Fruit fly (Drosophila melanogaster): ENCODE data around the gene CG4022.
A peak's percentile ranks its signal among the peaks of the same experiment; 100 is the strongest.

Gene CG4022

dm6 chr3L:9368665-9369064 lies 42.0 kb downstream of the CG4022 start:
- TF ChIP-seq CG8359 (GFP tag; optimal IDR thresholded peaks at IDR 0.05; ENCODE audit: borderline replicate concordance) = no peak
- peak; percentile 76 for TF ChIP-seq cad (GFP tag; optimal IDR thresholded peaks at IDR 0.05)
- TF ChIP-seq Xbp1 (GFP tag; optimal IDR thresholded peaks at IDR 0.05) = no peak
- TF ChIP-seq kah (GFP tag; optimal IDR thresholded peaks at IDR 0.05) = no peak
- TF ChIP-seq sna (GFP tag; IDR thresholded peaks at IDR 0.05; ENCODE audit: partially characterized antibody) = no peak
- no peak for TF ChIP-seq Ets65A (GFP tag)
- no peak for TF ChIP-seq CG10462 (GFP tag; optimal IDR thresholded peaks at IDR 0.05)
- TF ChIP-seq jing (GFP tag; optimal IDR thresholded peaks at IDR 0.05) = no peak
- no peak for TF ChIP-seq bsh (GFP tag; optimal IDR thresholded peaks at IDR 0.05)
- TF ChIP-seq bigmax (GFP tag; optimal IDR thresholded peaks at IDR 0.05) = no peak
- TF ChIP-seq ERR (GFP tag; optimal IDR thresholded peaks at IDR 0.05) = no peak
- TF ChIP-seq CG17186 (GFP tag; optimal IDR thresholded peaks at IDR 0.05) = no peak
- no peak for TF ChIP-seq NK7.1 (GFP tag; optimal IDR thresholded peaks at IDR 0.05)
- no peak for TF ChIP-seq slbo (GFP tag; IDR thresholded peaks at IDR 0.05)
- peak; percentile 95 for TF ChIP-seq CG15479 (GFP tag; optimal IDR thresholded peaks at IDR 0.05)
- no peak for TF ChIP-seq CG9215 (GFP tag; IDR thresholded peaks at IDR 0.05)
- no peak for TF ChIP-seq Meics (GFP tag; optimal IDR thresholded peaks at IDR 0.05)
- no peak for TF ChIP-seq CG12236 (GFP tag; optimal IDR thresholded peaks at IDR 0.05)
- no peak for TF ChIP-seq dysf (GFP tag; IDR thresholded peaks at IDR 0.05)
- TF ChIP-seq gce (GFP tag; IDR thresholded peaks at IDR 0.05) = no peak
- no peak for TF ChIP-seq schlank (tag; optimal IDR thresholded peaks at IDR 0.05)
- no peak for TF ChIP-seq dpn (GFP tag; optimal IDR thresholded peaks at IDR 0.05)
- TF ChIP-seq dati (GFP tag; IDR thresholded peaks at IDR 0.05) = no peak
- TF ChIP-seq pan (optimal IDR thresholded peaks at IDR 0.05) = no peak
- TF ChIP-seq pan (GFP tag; optimal IDR thresholded peaks at IDR 0.05 in 1 of 2, IDR thresholded peaks at IDR 0.05 in 1 of 2) = no peak
- TF ChIP-seq amos (GFP tag; IDR thresholded peaks at IDR 0.05; ENCODE audit: partially characterized antibody) = no peak
- no peak for TF ChIP-seq CG8478 (optimal IDR thresholded peaks at IDR 0.05)
- no peak for TF ChIP-seq ssp (GFP tag; IDR thresholded peaks at IDR 0.05)
- TF ChIP-seq zen (tag; optimal IDR thresholded peaks at IDR 0.05) = peak; percentile 51
- peak; percentile 64 for TF ChIP-seq Kr (GFP tag; optimal IDR thresholded peaks at IDR 0.05)
- TF ChIP-seq tll (GFP tag; optimal IDR thresholded peaks at IDR 0.05) = peak in 1 of 2 experiments; percentile 93
- TF ChIP-seq CG5953 (GFP tag; IDR thresholded peaks at IDR 0.05) = 0 out of 2 replicates have a peak, but pooled peaks have one; percentile 14
- TF ChIP-seq YL-1 (GFP tag; optimal IDR thresholded peaks at IDR 0.05) = no peak
- no peak for TF ChIP-seq CG15011 (GFP tag; optimal IDR thresholded peaks at IDR 0.05)

DNA sequence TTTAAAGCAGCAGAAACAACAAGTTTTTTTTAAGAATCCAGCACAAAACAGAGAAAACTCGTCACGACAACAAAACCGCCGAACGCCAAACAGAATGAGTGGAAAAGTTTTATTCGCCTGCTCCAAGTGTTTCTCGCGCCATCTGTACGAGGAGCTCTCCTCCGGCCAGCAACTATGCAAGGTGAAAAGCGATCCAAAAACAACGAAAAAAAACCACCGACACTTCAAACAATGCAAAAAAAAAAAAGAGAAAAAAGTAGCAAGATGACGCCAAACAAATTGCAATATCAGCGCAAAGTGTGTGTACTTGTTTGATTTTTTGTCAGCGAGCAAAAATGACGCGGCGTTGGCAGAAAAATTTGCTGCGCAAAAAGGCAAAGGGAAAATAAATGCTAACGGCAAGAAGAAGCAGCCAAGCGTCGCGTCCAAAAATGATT lies 43.2 kb downstream of the CG4022 start:
- TF ChIP-seq MESR4 (GFP tag; optimal IDR thresholded peaks at IDR 0.05) = peak; percentile 65
- TF ChIP-seq wek (GFP tag; optimal IDR thresholded peaks at IDR 0.05) = no peak
- TF ChIP-seq Abd-B (GFP tag; optimal IDR thresholded peaks at IDR 0.05) = no peak
- TF ChIP-seq CG7357 (GFP tag; IDR thresholded peaks at IDR 0.05) = no peak
- TF ChIP-seq toy (GFP tag; IDR thresholded peaks at IDR 0.05) = no peak
- TF ChIP-seq CG4360 (GFP tag; IDR thresholded peaks at IDR 0.05) = no peak
- TF ChIP-seq Mad (GFP tag; optimal IDR thresholded peaks at IDR 0.05) = no peak
- no peak for TF ChIP-seq CG13296 (GFP tag; optimal IDR thresholded peaks at IDR 0.05)
- TF ChIP-seq Nf-YB (GFP tag; optimal IDR thresholded peaks at IDR 0.05) = no peak
- no peak for TF ChIP-seq cwo (GFP tag; optimal IDR thresholded peaks at IDR 0.05)
- no peak for TF ChIP-seq otp (GFP tag; IDR thresholded peaks at IDR 0.05)
- TF ChIP-seq tup (GFP tag; optimal IDR thresholded peaks at IDR 0.05) = no peak
- no peak for TF ChIP-seq NFAT (GFP tag; IDR thresholded peaks at IDR 0.05)
- TF ChIP-seq CG10543 (GFP tag; optimal IDR thresholded peaks at IDR 0.05) = no peak
- TF ChIP-seq Aef1 (GFP tag; IDR thresholded peaks at IDR 0.05) = no peak
- peak; percentile 5 for TF ChIP-seq kah (GFP tag; optimal IDR thresholded peaks at IDR 0.05)
- no peak for TF ChIP-seq CG14710 (tag; optimal IDR thresholded peaks at IDR 0.05)
- TF ChIP-seq CG5245 (GFP tag; optimal IDR thresholded peaks at IDR 0.05) = no peak
- no peak for TF ChIP-seq CG12236 (GFP tag; optimal IDR thresholded peaks at IDR 0.05)
- TF ChIP-seq repo (GFP tag; optimal IDR thresholded peaks at IDR 0.05) = no peak
- TF ChIP-seq CG7745 (tag; optimal IDR thresholded peaks at IDR 0.05) = no peak

Data from whole organism, embryonic.